Fruit fly (Drosophila melanogaster): Measurements from ENCODE around the gene CG10469.

CG10469 gene

dm6 chr3L:6124616-6125408 is 31.7 kb upstream of the CG10469 start (continued):
- TF ChIP-seq CG16779 (GFP tag; IDR thresholded peaks at IDR 0.05) (0 out of 2 replicates have a peak, but pooled peaks have one; percentile 39), Camta (GFP tag; optimal IDR thresholded peaks at IDR 0.05) (peak; percentile 92), tin (GFP tag; optimal IDR thresholded peaks at IDR 0.05) (peak; percentile 69), al (GFP tag; IDR thresholded peaks at IDR 0.05) (peak; percentile 73), PHDP (tag; optimal IDR thresholded peaks at IDR 0.05) (peak; percentile 73), ken (GFP tag; IDR thresholded peaks at IDR 0.05) (peak; percentile 82), fd102C (GFP tag; optimal IDR thresholded peaks at IDR 0.05) (peak; percentile 82), CG4328 (GFP tag; optimal IDR thresholded peaks at IDR 0.05) (peak; percentile 81), ap (GFP tag; IDR thresholded peaks at IDR 0.05) (peak; percentile 61), row (GFP tag; IDR thresholded peaks at IDR 0.05) (peak; percentile 22; the same call in 1 of the 3 replicates), gro (GFP tag; optimal IDR thresholded peaks at IDR 0.05) (no peak), Eip74EF (GFP tag; optimal IDR thresholded peaks at IDR 0.05) (peak in 1 of 2 experiments; percentile 63), CG10431 (GFP tag; optimal IDR thresholded peaks at IDR 0.05) (peak; percentile 54), CG17612 (GFP tag; IDR thresholded peaks at IDR 0.05) (no peak), wek (GFP tag; optimal IDR thresholded peaks at IDR 0.05) (peak; percentile 89), CG10959 (GFP tag; IDR thresholded peaks at IDR 0.05) (peak; percentile 69; the same call in 1 of the 2 replicates), Trl (optimal IDR thresholded peaks at IDR 0.05) (no peak), Trl (GFP tag; optimal IDR thresholded peaks at IDR 0.05) (peak; percentile 71), stwl (tag; optimal IDR thresholded peaks at IDR 0.05) (peak; percentile 73), CG6791 (GFP tag; IDR thresholded peaks at IDR 0.05; ENCODE audit: partially characterized antibody) (no peak), E2f1 (GFP tag; IDR thresholded peaks at IDR 0.05) (peak; percentile 74), Usf (GFP tag; optimal IDR thresholded peaks at IDR 0.05) (peak; percentile 6), da (GFP tag; optimal IDR thresholded peaks at IDR 0.05) (peak; percentile 43), HLH4C (GFP tag; IDR thresholded peaks at IDR 0.05; ENCODE audit: partially characterized antibody) (no peak), fru (optimal IDR thresholded peaks at IDR 0.05) (no peak), onecut (GFP tag; IDR thresholded peaks at IDR 0.05) (peak; percentile 86), scrt (GFP tag; optimal IDR thresholded peaks at IDR 0.05) (peak; percentile 76), CG2875 (GFP tag; optimal IDR thresholded peaks at IDR 0.05) (peak; percentile 84), Mrtf (GFP tag; IDR thresholded peaks at IDR 0.05) (peak; percentile 60; the same call in 2 of the 3 replicates), CG10147 (GFP tag; optimal IDR thresholded peaks at IDR 0.05) (peak; percentile 54), vfl (GFP tag; optimal IDR thresholded peaks at IDR 0.05) (no peak), lilli (GFP tag; optimal IDR thresholded peaks at IDR 0.05) (peak; percentile 32), Hsf (GFP tag; optimal IDR thresholded peaks at IDR 0.05) (peak; percentile 53), CG4854 (GFP tag; optimal IDR thresholded peaks at IDR 0.05) (peak; percentile 77), bsh (GFP tag; optimal IDR thresholded peaks at IDR 0.05) (peak in 1 of 2 experiments; percentile 62), CG2889 (GFP tag; IDR thresholded peaks at IDR 0.05) (no peak), sima (GFP tag; optimal IDR thresholded peaks at IDR 0.05) (peak; percentile 54), Dbx (GFP tag; IDR thresholded peaks at IDR 0.05) (peak; percentile 83), Optix (GFP tag; IDR thresholded peaks at IDR 0.05) (no peak), CG3407 (GFP tag; optimal IDR thresholded peaks at IDR 0.05) (peak; percentile 68), ci (GFP tag; IDR thresholded peaks at IDR 0.05) (peak; percentile 98), CG3838 (GFP tag; optimal IDR thresholded peaks at IDR 0.05) (peak; percentile 4), CG13123 (GFP tag; optimal IDR thresholded peaks at IDR 0.05) (peak; percentile 24), ttk (GFP tag; IDR thresholded peaks at IDR 0.05) (peak; percentile 71; the same call in 1 of the 2 replicates), Hr3 (GFP tag; optimal IDR thresholded peaks at IDR 0.05) (no peak), CG5245 (GFP tag; optimal IDR thresholded peaks at IDR 0.05) (peak; percentile 69), jigr1 (GFP tag; IDR thresholded peaks at IDR 0.05) (no peak), CG12071 (GFP tag; optimal IDR thresholded peaks at IDR 0.05) (peak; percentile 92), nerfin-2 (GFP tag; IDR thresholded peaks at IDR 0.05; ENCODE audit: partially characterized antibody) (no peak), Atf3 (GFP tag; optimal IDR thresholded peaks at IDR 0.05) (no peak)
